Worm (Caenorhabditis elegans) whole organism, L4 larva: ENCODE measurements around the gene zak-1.

Experiments
- D1046.2 ChIP-seq: fragments of 200-800 bp; sonication (Bioruptor generic); IDR thresholded peaks from 2 replicates; pipeline ENCODE4 v1.3.6; 2022; ENCODE audit warnings: missing genetic modification characterization, missing compliant biosample characterization
- F26F4.8 ChIP-seq: fragments of 200-800 bp; sonication (Bioruptor generic); conservative IDR thresholded peaks from 2 replicates; pipeline ENCODE4 v1.3.6; 2022; ENCODE audit warnings: missing genetic modification characterization, missing compliant biosample characterization
- T26A8.4 ChIP-seq: fragments of 200-800 bp; sonication (Bioruptor generic); IDR thresholded peaks from 2 replicates; pipeline ENCODE4 v1.3.6; 2022; ENCODE audit warnings: missing genetic modification characterization, missing compliant biosample characterization
- Y105C5A.15 ChIP-seq: fragments of 200-800 bp; sonication (Bioruptor generic); IDR thresholded peaks from 2 replicates; pipeline ENCODE4 v1.3.6; 2022; ENCODE audit warnings: missing genetic modification characterization, missing compliant biosample characterization
- Y5F2A.4 ChIP-seq: fragments of 200-800 bp; sonication (Bioruptor generic); optimal IDR thresholded peaks from 2 replicates; lab custom pipeline; 2018; ENCODE audit warnings: mild to moderate bottlenecking, missing genetic modification characterization, missing compliant biosample characterization
- ZK337.2 ChIP-seq: fragments of 200-800 bp; sonication (Bioruptor generic); IDR thresholded peaks from 2 replicates; pipeline ENCODE4 v1.3.6; 2022; ENCODE audit warnings: missing genetic modification reagents, missing genetic modification characterization, missing compliant biosample characterization
- ZK546.5 ChIP-seq, 2 experiments: sonication (generic microtip); optimal IDR thresholded peaks; 2 replicates each; lab custom pipeline; 2017; ENCODE audit warnings: missing biosample characterization in 2 of 2, missing genetic modification characterization in 2 of 2
- aha-1 ChIP-seq: fragments of 150-350 bp; peaks from one replicate; lab custom pipeline; 2014; ENCODE audit warnings: missing biosample characterization, missing genetic modification characterization
- arid-1 ChIP-seq: fragments of 200-800 bp; sonication (Bioruptor generic); conservative IDR thresholded peaks from 2 replicates; pipeline ENCODE4 v1.3.6; 2022; ENCODE audit warnings: missing genetic modification reagents, missing genetic modification characterization, missing compliant biosample characterization
- ceh-32 ChIP-seq: sonication (generic microtip); optimal IDR thresholded peaks from 2 replicates; lab custom pipeline; 2016; ENCODE audit warnings: mild to moderate bottlenecking, missing genetic modification characterization, missing compliant biosample characterization; ENCODE audit not compliant: poor library complexity
- ceh-44 ChIP-seq: fragments of 200-800 bp; sonication (Bioruptor generic); IDR thresholded peaks from 2 replicates; pipeline ENCODE4 v1.3.6; 2022; ENCODE audit warnings: missing genetic modification reagents, missing genetic modification characterization, missing compliant biosample characterization
- ceh-62 ChIP-seq: sonication (generic microtip); optimal IDR thresholded peaks from 2 replicates; lab custom pipeline; 2017; ENCODE audit warnings: missing biosample characterization, missing genetic modification characterization
- ceh-82 ChIP-seq: sonication (generic microtip); optimal IDR thresholded peaks from 2 replicates; lab custom pipeline; 2017; ENCODE audit warnings: missing biosample characterization, missing genetic modification characterization
- ctbp-1 ChIP-seq: fragments of 200-800 bp; sonication (Bioruptor generic); IDR thresholded peaks from 2 replicates; pipeline ENCODE4 v1.3.6; 2022; ENCODE audit warnings: missing genetic modification reagents, missing genetic modification characterization, missing compliant biosample characterization
- daf-12 ChIP-seq: fragments of 150-350 bp; optimal IDR thresholded peaks from 2 replicates; lab custom pipeline; 2014; ENCODE audit warnings: missing biosample characterization, missing genetic modification reagents, missing genetic modification characterization
- daf-19 ChIP-seq: fragments of 200-800 bp; sonication (Bioruptor generic); conservative IDR thresholded peaks from 2 replicates; pipeline ENCODE4 v1.3.6; 2022; ENCODE audit warnings: missing genetic modification characterization, missing compliant biosample characterization
- daf-8 ChIP-seq: fragments of 200-800 bp; sonication (Bioruptor generic); IDR thresholded peaks from 2 replicates; pipeline ENCODE4 v1.3.6; 2022; ENCODE audit warnings: missing genetic modification characterization, missing compliant biosample characterization
- dmd-9 ChIP-seq: fragments of 200-800 bp; sonication (Bioruptor generic); IDR thresholded peaks from 2 replicates; pipeline ENCODE4 v1.3.6; 2022; ENCODE audit warnings: missing genetic modification reagents, missing genetic modification characterization, missing compliant biosample characterization
- hif-1 ChIP-seq, 2 experiments: sonication (generic microtip); optimal IDR thresholded peaks; 2 replicates each; lab custom pipeline; 2016 to 2017; ENCODE audit warnings: missing compliant biosample characterization in 2 of 2, missing genetic modification characterization in 2 of 2, missing genetic modification reagents in 2 of 2, missing genotype in 2 of 2, mild to moderate bottlenecking in 1 of 2
- hlh-11 ChIP-seq: fragments of 200-800 bp; sonication (Bioruptor generic); optimal IDR thresholded peaks from 2 replicates; lab custom pipeline; 2018; ENCODE audit warnings: mild to moderate bottlenecking, missing genetic modification characterization, missing compliant biosample characterization
- hmg-1.1 ChIP-seq: fragments of 200-800 bp; sonication (Bioruptor generic); IDR thresholded peaks from 2 replicates; pipeline ENCODE4 v1.3.6; 2022; ENCODE audit warnings: missing genetic modification reagents, missing genetic modification characterization, missing compliant biosample characterization
- lim-7 ChIP-seq: fragments of 200-800 bp; sonication (Bioruptor generic); IDR thresholded peaks from 2 replicates; pipeline ENCODE4 v1.3.6; 2022; ENCODE audit warnings: missing genetic modification characterization, missing compliant biosample characterization
- lir-3 ChIP-seq: sonication (generic microtip); optimal IDR thresholded peaks from 2 replicates; lab custom pipeline; 2016; ENCODE audit warnings: mild to moderate bottlenecking, missing genetic modification characterization, missing compliant biosample characterization
- lsy-2 ChIP-seq, 2 experiments: fragments of 150-350 bp in 1 of 2; sonication (generic microtip) in 1 of 2; optimal IDR thresholded peaks; 2 replicates each; lab custom pipeline; 2014 to 2017; ENCODE audit warnings: missing biosample characterization in 2 of 2, missing genetic modification characterization in 2 of 2
- mdt-29 ChIP-seq: fragments of 200-800 bp; sonication (Bioruptor generic); IDR thresholded peaks from 2 replicates; pipeline ENCODE4 v1.3.6; 2022; ENCODE audit warnings: missing genetic modification reagents, missing genetic modification characterization, missing compliant biosample characterization
- mep-1 ChIP-seq: fragments of 150-350 bp; sonication (generic microtip); optimal IDR thresholded peaks from 3 replicates; lab custom pipeline; 2014; ENCODE audit warnings: missing biosample characterization, missing genetic modification characterization
- mxl-3 ChIP-seq: fragments of 200-800 bp; sonication (Bioruptor generic); optimal IDR thresholded peaks from 2 replicates; lab custom pipeline; 2018; ENCODE audit warnings: mild to moderate bottlenecking, missing genetic modification characterization, missing compliant biosample characterization
- nhr-102 ChIP-seq: sonication (generic microtip); optimal IDR thresholded peaks from 2 replicates; lab custom pipeline; 2016; ENCODE audit warnings: mild to moderate bottlenecking, missing genetic modification characterization, moderate library complexity, missing compliant biosample characterization
- nhr-11 ChIP-seq: fragments of 150-350 bp; optimal IDR thresholded peaks from 2 replicates; lab custom pipeline; 2014; ENCODE audit warnings: missing biosample characterization, missing genetic modification characterization
- nhr-41 ChIP-seq: fragments of 200-800 bp; sonication (Bioruptor generic); IDR thresholded peaks from 2 replicates; pipeline ENCODE4 v1.3.6; 2022; ENCODE audit warnings: missing genetic modification reagents, missing genetic modification characterization, missing compliant biosample characterization
- nhr-42 ChIP-seq: fragments of 200-800 bp; sonication (Bioruptor generic); IDR thresholded peaks from 2 replicates; pipeline ENCODE4 v1.3.6; 2022; ENCODE audit warnings: missing genetic modification characterization, missing compliant biosample characterization
- nhr-6 ChIP-seq: fragments of 150-350 bp; optimal IDR thresholded peaks from 2 replicates; lab custom pipeline; 2014; ENCODE audit warnings: missing biosample characterization, missing genetic modification characterization
- nhr-76 ChIP-seq: fragments of 150-350 bp; optimal IDR thresholded peaks from 2 replicates; lab custom pipeline; 2014; ENCODE audit warnings: missing biosample characterization, missing genetic modification characterization
- nhr-77 ChIP-seq: fragments of 150-350 bp; optimal IDR thresholded peaks from 2 replicates; lab custom pipeline; 2014; ENCODE audit warnings: missing biosample characterization, missing genetic modification characterization
- pha-4 ChIP-seq, 2 experiments: fragments of 150-350 bp in 1 of 2; fragments of 200-800 bp in 1 of 2; sonication (Bioruptor generic) in 1 of 2; IDR thresholded peaks in 1 of 2; optimal IDR thresholded peaks in 1 of 2; 2 replicates each; pipeline versions ENCODE4 v1.3.6 to Lab custom; 2014 to 2022; ENCODE audit warnings: missing genetic modification characterization in 2 of 2, missing genetic modification reagents in 2 of 2, missing biosample characterization in 1 of 2, missing compliant biosample characterization in 1 of 2
- pqm-1 ChIP-seq: sonication (generic microtip); optimal IDR thresholded peaks from 2 replicates; lab custom pipeline; 2017; ENCODE audit warnings: missing biosample characterization, missing genetic modification characterization
- sdz-12 ChIP-seq: fragments of 200-800 bp; sonication (Bioruptor generic); optimal IDR thresholded peaks from 2 replicates; lab custom pipeline; 2018; ENCODE audit warnings: mild to moderate bottlenecking, missing genetic modification characterization, missing compliant biosample characterization
- set-16 ChIP-seq: fragments of 200-800 bp; sonication (Bioruptor generic); IDR thresholded peaks from 2 replicates; pipeline ENCODE4 v1.3.6; 2022; ENCODE audit warnings: missing genetic modification reagents, missing genetic modification characterization, missing compliant biosample characterization
- skn-1 ChIP-seq: fragments of 150-350 bp; optimal IDR thresholded peaks from 2 replicates; lab custom pipeline; 2014; ENCODE audit warnings: missing biosample characterization, missing genetic modification characterization
- snpc-4 ChIP-seq: fragments of 150-350 bp; optimal IDR thresholded peaks from 2 replicates; lab custom pipeline; 2014; ENCODE audit warnings: missing biosample characterization, missing genetic modification characterization
- spr-1 ChIP-seq: sonication (generic microtip); optimal IDR thresholded peaks from 2 replicates; lab custom pipeline; 2016; ENCODE audit warnings: mild to moderate bottlenecking, missing genetic modification characterization, missing compliant biosample characterization
- tra-1 ChIP-seq: fragments of 200-800 bp; sonication (Bioruptor generic); IDR thresholded peaks from 2 replicates; pipeline ENCODE4 v1.3.6; 2022; ENCODE audit warnings: missing genetic modification reagents, missing genetic modification characterization, missing compliant biosample characterization
- unc-130 ChIP-seq: sonication (generic microtip); optimal IDR thresholded peaks from 2 replicates; lab custom pipeline; 2016; ENCODE audit warnings: missing genetic modification reagents, missing genetic modification characterization, missing compliant biosample characterization
- unc-39 ChIP-seq: sonication (generic microtip); optimal IDR thresholded peaks from 2 replicates; lab custom pipeline; 2017; ENCODE audit warnings: missing biosample characterization, missing genetic modification characterization
- unc-62 ChIP-seq, 3 experiments: fragments of 150-350 bp in 1 of 3; sonication (generic microtip); optimal IDR thresholded peaks in 2 of 3; peaks in 1 of 3; 1 replicate in 1 of 3; 2 replicates in 2 of 3; lab custom pipeline; 2014 to 2017; ENCODE audit warnings: missing biosample characterization in 3 of 3, missing genetic modification characterization in 3 of 3, missing genetic modification reagents in 3 of 3, missing genotype in 1 of 3
- zag-1 ChIP-seq: fragments of 150-350 bp; optimal IDR thresholded peaks from 2 replicates; lab custom pipeline; 2014; ENCODE audit warnings: missing biosample characterization, missing genetic modification characterization
- zfp-2 ChIP-seq: sonication (generic microtip); optimal IDR thresholded peaks from 2 replicates; lab custom pipeline; 2016; ENCODE audit warnings: mild to moderate bottlenecking, missing genetic modification characterization, missing compliant biosample characterization
- zfp-3 ChIP-seq: fragments of 200-800 bp; sonication (Bioruptor generic); conservative IDR thresholded peaks from 2 replicates; pipeline ENCODE4 v1.3.6; 2022; ENCODE audit warnings: missing genetic modification reagents, missing genetic modification characterization, missing compliant biosample characterization
- zip-11 ChIP-seq: fragments of 200-800 bp; sonication (Bioruptor generic); IDR thresholded peaks from 2 replicates; pipeline ENCODE4 v1.3.6; 2022; ENCODE audit warnings: missing genetic modification characterization, missing compliant biosample characterization
- zip-2 ChIP-seq: fragments of 150-350 bp; optimal IDR thresholded peaks from 2 replicates; lab custom pipeline; 2014; ENCODE audit warnings: missing biosample characterization, missing genetic modification characterization
- ztf-11 ChIP-seq: fragments of 150-350 bp; optimal IDR thresholded peaks from 2 replicates; lab custom pipeline; 2014; ENCODE audit warnings: missing biosample characterization, missing genetic modification characterization
- ztf-7 ChIP-seq: fragments of 150-350 bp; optimal IDR thresholded peaks from 2 replicates; lab custom pipeline; 2014; ENCODE audit warnings: missing biosample characterization, missing genetic modification characterization

zak-1 gene

DNA sequence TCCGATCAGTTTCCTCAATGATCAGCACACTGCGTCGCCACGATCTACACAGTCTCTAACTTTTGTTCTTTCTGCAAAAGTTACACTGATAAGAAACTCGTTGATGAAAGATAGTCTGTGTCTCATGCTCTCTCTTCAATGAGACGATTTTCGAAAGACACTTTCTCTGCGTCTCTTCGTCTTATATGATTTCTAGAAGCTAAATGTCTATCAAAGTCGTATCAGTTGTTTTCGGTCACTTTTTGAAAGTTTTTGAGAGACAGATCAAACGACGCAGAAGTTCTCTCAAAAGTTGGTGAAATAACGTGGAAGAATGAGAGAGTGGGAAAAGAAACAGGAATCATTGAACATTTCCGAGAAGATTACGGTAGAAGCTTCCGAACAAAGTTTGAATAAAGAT lies 38.6 kb upstream of the zak-1 start (continued):
- no peak for TF ChIP-seq unc-130 (GFP tag; lab: Kevin White, UChicago)
- no peak for TF ChIP-seq daf-8 (GFP tag; lab: Robert Waterston, UW)
- TF ChIP-seq zfp-2, result no peak
- 0 out of 2 replicates have a peak, but pooled peaks have one; percentile 44 for TF ChIP-seq arid-1
- no peak for TF ChIP-seq skn-1 (tag; lab: Kevin White, UChicago)
- TF ChIP-seq nhr-42 (GFP tag; lab: Robert Waterston, UW), result no peak
- TF ChIP-seq ZK337.2 (GFP tag; lab: Robert Waterston, UW), result no peak
- peak; percentile 46 for TF ChIP-seq pqm-1 (tag; lab: Kevin White, UChicago)
- TF ChIP-seq zfp-3, result 0 out of 2 replicates have a peak, but pooled peaks have one; percentile 51
- TF ChIP-seq daf-19 (GFP tag; lab: Robert Waterston, UW), result no peak
- TF ChIP-seq sdz-12 (GFP tag; lab: Kevin White, UChicago), result no peak
- peak; percentile 17 for TF ChIP-seq nhr-76 (tag; lab: Kevin White, UChicago)
- TF ChIP-seq dmd-9, result no peak
- TF ChIP-seq Y5F2A.4 (GFP tag; lab: Kevin White, UChicago), result no peak
- no peak for TF ChIP-seq ceh-32
- TF ChIP-seq hlh-11, result peak; percentile 95
- TF ChIP-seq spr-1 (tag; lab: Kevin White, UChicago), result peak; percentile 40
- TF ChIP-seq ZK546.5 (tag; optimal IDR thresholded peaks at IDR 0.05; lab: Kevin White, UChicago), result no peak
- no peak for TF ChIP-seq ceh-44 (GFP tag; lab: Robert Waterston, UW)
- TF ChIP-seq aha-1, result no peak
- TF ChIP-seq Y105C5A.15 (GFP tag; lab: Robert Waterston, UW), result no peak
- TF ChIP-seq set-16 (GFP tag; lab: Robert Waterston, UW), result no peak
- TF ChIP-seq T26A8.4 (GFP tag; lab: Robert Waterston, UW), result peak; percentile 66
- TF ChIP-seq mep-1 (tag; lab: Kevin White, UChicago), result peak; percentile 65
- TF ChIP-seq F26F4.8 (GFP tag; lab: Robert Waterston, UW), result no peak
- no peak for TF ChIP-seq pha-4 (GFP tag; IDR thresholded peaks at IDR 0.05; lab: Robert Waterston, UW)
- TF ChIP-seq pha-4 (tag; optimal IDR thresholded peaks at IDR 0.05; lab: Kevin White, UChicago), result no peak
- no peak for TF ChIP-seq ztf-11 (tag; lab: Kevin White, UChicago)
- TF ChIP-seq nhr-41, result no peak
- TF ChIP-seq lsy-2 (tag; optimal IDR thresholded peaks at IDR 0.05; lab: Kevin White, UChicago), result peak; percentile 43 to 84
- no peak for TF ChIP-seq ceh-62
- peak in 1 of 2 experiments; percentile 99 for TF ChIP-seq unc-62 (GFP tag; optimal IDR thresholded peaks at IDR 0.05 in 1 of 2; lab: Kevin White, UChicago)
- TF ChIP-seq unc-62 (tag; optimal IDR thresholded peaks at IDR 0.05; lab: Kevin White, UChicago), result no peak
- no peak for TF ChIP-seq mdt-29 (GFP tag; lab: Robert Waterston, UW)
- peak; percentile 45 for TF ChIP-seq nhr-77 (tag; lab: Kevin White, UChicago)
- no peak for TF ChIP-seq zip-2 (tag; lab: Kevin White, UChicago)
- TF ChIP-seq hmg-1.1 (GFP tag; lab: Robert Waterston, UW), result peak; percentile 38; the same call in 1 of the 2 replicates
- no peak for TF ChIP-seq D1046.2 (GFP tag; lab: Robert Waterston, UW)
- no peak for TF ChIP-seq lir-3
- TF ChIP-seq nhr-11 (tag; lab: Kevin White, UChicago), result peak; percentile 81
- no peak for TF ChIP-seq ceh-82 (tag; lab: Kevin White, UChicago)
- no peak for TF ChIP-seq ctbp-1 (GFP tag; lab: Robert Waterston, UW)
- TF ChIP-seq snpc-4 (tag; lab: Kevin White, UChicago), result no peak
- TF ChIP-seq daf-12, result no peak
- no peak for TF ChIP-seq ztf-7 (tag; lab: Kevin White, UChicago)
- TF ChIP-seq unc-39 (tag; lab: Kevin White, UChicago), result no peak
- TF ChIP-seq hif-1 (tag; optimal IDR thresholded peaks at IDR 0.05; lab: Kevin White, UChicago), result peak in 1 of 2 experiments; percentile 0
- TF ChIP-seq lim-7 (GFP tag; lab: Robert Waterston, UW), result 0 out of 2 replicates have a peak, but pooled peaks have one; percentile 24
- peak; percentile 40 for TF ChIP-seq mxl-3 (GFP tag; lab: Kevin White, UChicago)
- no peak for TF ChIP-seq zag-1 (tag; lab: Kevin White, UChicago)
- TF ChIP-seq nhr-6 (tag; lab: Kevin White, UChicago), result no peak
- TF ChIP-seq nhr-102 (tag; lab: Kevin White, UChicago), result peak; percentile 63
- peak; percentile 69; the same call in 1 of the 2 replicates for TF ChIP-seq tra-1 (GFP tag; lab: Robert Waterston, UW)
- no peak for TF ChIP-seq zip-11 (GFP tag; lab: Robert Waterston, UW)
